Fruit fly (Drosophila melanogaster) whole organism, pupa: Measurements from ENCODE around the gene CG9133.

Experiments
- CG10348 ChIP-seq: fragments of 200-800 bp; sonication (Bioruptor generic); IDR thresholded peaks from 2 replicates; pipeline ENCODE4 v1.3.6; 2022; ENCODE audit warnings: missing biosample characterization, missing genetic modification characterization
- CG12605 ChIP-seq: fragments of 200-800 bp; sonication (Bioruptor generic); IDR thresholded peaks from 2 replicates; pipeline ENCODE4 v1.3.6; 2022; ENCODE audit warnings: missing biosample characterization, missing genetic modification characterization
- CG13204 ChIP-seq: fragments of 200-800 bp; sonication (Bioruptor generic); optimal IDR thresholded peaks from 2 replicates; lab custom pipeline; 2018; ENCODE audit warnings: missing biosample characterization, mild to moderate bottlenecking, missing genetic modification characterization, moderate library complexity
- CG14655 ChIP-seq: fragments of 200-800 bp; sonication (Bioruptor generic); optimal IDR thresholded peaks from 3 replicates; lab custom pipeline; 2017; ENCODE audit warnings: mild to moderate bottlenecking, missing biosample characterization, missing genetic modification reagents, missing genetic modification characterization
- CG15710 ChIP-seq: fragments of 200-800 bp; sonication (Bioruptor generic); optimal IDR thresholded peaks from 2 replicates; lab custom pipeline; 2018; ENCODE audit warnings: missing biosample characterization, mild to moderate bottlenecking, missing genetic modification characterization, moderate library complexity
- CG17806 ChIP-seq: fragments of 200-800 bp; sonication (Bioruptor generic); optimal IDR thresholded peaks from 2 replicates; lab custom pipeline; 2018; ENCODE audit warnings: missing biosample characterization, mild to moderate bottlenecking, missing genetic modification characterization, moderate library complexity
- CG32121 ChIP-seq: fragments of 200-800 bp; sonication (Bioruptor generic); IDR thresholded peaks from 2 replicates; pipeline ENCODE4 v1.3.6; 2022; ENCODE audit warnings: missing biosample characterization, missing genetic modification characterization
- CG34367 ChIP-seq: fragments of 200-800 bp; sonication (Bioruptor generic); optimal IDR thresholded peaks from 2 replicates; lab custom pipeline; 2018; ENCODE audit warnings: missing biosample characterization, mild to moderate bottlenecking, missing genetic modification characterization
- CG4496 ChIP-seq: fragments of 200-800 bp; sonication (Bioruptor generic); IDR thresholded peaks from 3 replicates; pipeline ENCODE4 v1.3.6; 2022; ENCODE audit warnings: missing biosample characterization, missing genetic modification characterization
- CG8159 ChIP-seq: fragments of 200-800 bp; sonication (Bioruptor generic); optimal IDR thresholded peaks from 3 replicates; lab custom pipeline; 2018; ENCODE audit warnings: missing biosample characterization, mild to moderate bottlenecking, missing genetic modification characterization, moderate library complexity
- CG8301 ChIP-seq: fragments of 200-800 bp; sonication (Bioruptor generic); optimal IDR thresholded peaks from 2 replicates; lab custom pipeline; 2018; ENCODE audit warnings: missing biosample characterization, mild to moderate bottlenecking, missing genetic modification characterization
- CG9948 ChIP-seq: fragments of 200-800 bp; sonication (Bioruptor generic); optimal IDR thresholded peaks from 2 replicates; lab custom pipeline; 2018; ENCODE audit warnings: missing biosample characterization, mild to moderate bottlenecking, missing genetic modification characterization, moderate library complexity
- D1 ChIP-seq: fragments of 200-800 bp; sonication (Bioruptor generic); optimal IDR thresholded peaks from 2 replicates; lab custom pipeline; 2018; ENCODE audit warnings: missing biosample characterization, mild to moderate bottlenecking, missing genetic modification characterization, moderate library complexity
- EcR ChIP-seq: fragments of 200-800 bp; sonication (Bioruptor generic); optimal IDR thresholded peaks from 3 replicates; lab custom pipeline; 2019; ENCODE audit warnings: missing biosample characterization, missing genetic modification characterization, mild to moderate bottlenecking, moderate library complexity, missing genetic modification reagents
- Ets98B ChIP-seq: fragments of 200-800 bp; sonication (Bioruptor generic); IDR thresholded peaks from 2 replicates; pipeline ENCODE4 v1.3.6; 2022; ENCODE audit warnings: missing biosample characterization, missing genetic modification characterization
- Pif1A ChIP-seq: fragments of 200-800 bp; sonication (Bioruptor generic); optimal IDR thresholded peaks from 3 replicates; lab custom pipeline; 2016; ENCODE audit warnings: missing biosample characterization, missing genetic modification characterization
- Pif1B ChIP-seq: fragments of 200-800 bp; sonication (Bioruptor generic); optimal IDR thresholded peaks from 3 replicates; lab custom pipeline; 2016; ENCODE audit warnings: missing biosample characterization, missing genetic modification characterization
- Snoo ChIP-seq: fragments of 200-800 bp; sonication (Bioruptor generic); optimal IDR thresholded peaks from 3 replicates; lab custom pipeline; 2017; ENCODE audit warnings: missing biosample characterization, mild to moderate bottlenecking, missing genetic modification characterization, inconsistent platforms
- fd96Ca ChIP-seq: fragments of 200-800 bp; sonication (Bioruptor generic); IDR thresholded peaks from 3 replicates; pipeline ENCODE4 v1.3.6; 2022; ENCODE audit warnings: missing biosample characterization, missing genetic modification characterization
- gl ChIP-seq: fragments of 200-800 bp; sonication (Bioruptor generic); optimal IDR thresholded peaks from 2 replicates; lab custom pipeline; 2018; ENCODE audit warnings: missing biosample characterization, mild to moderate bottlenecking, missing genetic modification characterization
- rn ChIP-seq: fragments of 200-800 bp; sonication (Bioruptor generic); IDR thresholded peaks from 2 replicates; pipeline ENCODE4 v1.3.6; 2022; ENCODE audit warnings: missing biosample characterization, missing genetic modification characterization

The CG9133 gene

DNA sequence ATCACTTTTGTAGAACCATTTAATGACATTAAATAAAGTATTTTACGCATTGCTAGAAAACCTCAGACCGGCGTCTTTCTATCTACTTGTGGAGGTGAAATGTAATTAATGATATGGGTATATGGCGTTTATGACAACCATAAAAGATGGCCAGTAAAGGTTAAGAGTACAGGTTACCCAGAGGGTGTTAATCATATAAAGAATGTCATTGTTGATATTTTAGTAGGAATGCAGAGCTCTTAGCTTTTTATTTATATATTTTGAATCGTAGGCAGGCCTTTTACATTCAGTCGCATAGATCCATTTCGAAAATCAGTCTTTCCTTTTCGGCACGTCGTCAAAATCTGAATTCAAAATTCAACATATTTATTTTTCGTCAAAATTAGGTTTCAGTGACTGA lies 1.4 kb upstream of the CG9133 start, which contains the start of gene Bfc:
Gene Bfc (plus strand): TSS at position 301 of the 400 bp plus-strand sequence.
- TF ChIP-seq CG10348 (GFP tag; lab: Robert Waterston, UW) (no peak), EcR (GFP tag; lab: Kevin White, UChicago) (no peak), CG13204 (GFP tag; lab: Kevin White, UChicago) (no peak), D1 (tag; lab: Kevin White, UChicago) (no peak), Ets98B (no peak), CG4496 (GFP tag; lab: Robert Waterston, UW) (no peak), CG14655 (GFP tag; lab: Kevin White, UChicago) (no peak), CG9948 (tag; lab: Kevin White, UChicago) (no peak), CG34367 (tag; lab: Kevin White, UChicago) (no peak), CG8159 (tag; lab: Kevin White, UChicago) (no peak), CG17806 (no peak), CG32121 (GFP tag; lab: Robert Waterston, UW) (no peak), rn (GFP tag; lab: Robert Waterston, UW) (no peak), CG8301 (no peak), fd96Ca (no peak), Pif1A (GFP tag; lab: Kevin White, UChicago) (no peak), Pif1B (GFP tag; lab: Kevin White, UChicago) (no peak)

DNA sequence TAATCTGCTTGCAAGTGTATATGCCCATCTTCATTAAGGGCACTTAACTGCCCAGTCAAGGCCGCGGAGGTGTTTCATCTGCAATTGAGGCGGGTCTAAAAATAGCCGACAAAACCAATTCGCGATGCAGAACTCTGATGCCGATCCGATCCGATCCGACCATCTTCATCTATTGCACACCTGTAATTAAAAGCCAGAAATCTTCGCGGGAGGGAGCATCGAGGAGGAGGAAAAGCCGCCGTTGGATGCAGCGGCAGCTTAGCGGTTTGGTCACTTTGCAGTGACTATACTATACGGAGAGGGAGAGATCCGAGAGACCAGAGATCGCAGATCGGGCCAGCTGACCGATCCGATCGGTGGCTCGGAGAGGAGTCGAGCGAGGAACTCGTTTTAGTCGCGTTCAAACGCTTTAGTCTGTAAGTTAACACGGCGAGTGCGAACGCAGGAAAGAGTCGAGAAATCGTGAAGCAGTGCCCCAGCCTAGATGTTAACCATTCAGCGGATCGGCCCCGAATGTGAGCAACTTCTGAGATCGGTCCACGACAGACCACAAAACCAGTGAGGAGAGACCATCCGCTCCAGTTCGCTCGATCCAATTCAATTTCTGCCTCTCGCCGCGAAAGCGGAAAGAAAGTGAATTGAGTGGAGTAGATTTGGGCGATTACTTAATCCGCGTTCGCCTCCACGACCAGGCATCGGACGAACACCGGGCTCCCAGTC lies 4.4 kb downstream of the CG9133 start, which contains the start of gene tfc:
Gene tfc (plus strand): TSS at position 389 of the 720 bp plus-strand sequence.
- no peak for TF ChIP-seq CG9948 (tag; lab: Kevin White, UChicago)
- no peak for TF ChIP-seq gl (tag; lab: Kevin White, UChicago)
- TF ChIP-seq CG4496 (GFP tag; lab: Robert Waterston, UW): no peak; the same call in 1 of the 3 replicates
- TF ChIP-seq EcR (GFP tag; lab: Kevin White, UChicago): peak; percentile 61
- TF ChIP-seq rn (GFP tag; lab: Robert Waterston, UW): no peak
- no peak for TF ChIP-seq D1 (tag; lab: Kevin White, UChicago)
- peak; percentile 49 for TF ChIP-seq CG12605
- TF ChIP-seq CG34367 (tag; lab: Kevin White, UChicago): no peak
- TF ChIP-seq CG32121 (GFP tag; lab: Robert Waterston, UW): no peak
- no peak for TF ChIP-seq CG8301
- no peak for TF ChIP-seq Pif1B (GFP tag; lab: Kevin White, UChicago)
- TF ChIP-seq CG10348 (GFP tag; lab: Robert Waterston, UW): no peak
- TF ChIP-seq fd96Ca: peak; percentile 20; the same call in 1 of the 3 replicates
- TF ChIP-seq CG15710 (tag; lab: Kevin White, UChicago): no peak
- peak; percentile 50; the same call in 1 of the 2 replicates for TF ChIP-seq Ets98B
- TF ChIP-seq Pif1A (GFP tag; lab: Kevin White, UChicago): peak; percentile 29
- no peak for TF ChIP-seq Snoo (tag; lab: Kevin White, UChicago)
- TF ChIP-seq CG17806: no peak
- no peak for TF ChIP-seq CG8159 (tag; lab: Kevin White, UChicago)
- TF ChIP-seq CG13204 (GFP tag; lab: Kevin White, UChicago): peak; percentile 66
- TF ChIP-seq CG14655 (GFP tag; lab: Kevin White, UChicago): no peak

DNA sequence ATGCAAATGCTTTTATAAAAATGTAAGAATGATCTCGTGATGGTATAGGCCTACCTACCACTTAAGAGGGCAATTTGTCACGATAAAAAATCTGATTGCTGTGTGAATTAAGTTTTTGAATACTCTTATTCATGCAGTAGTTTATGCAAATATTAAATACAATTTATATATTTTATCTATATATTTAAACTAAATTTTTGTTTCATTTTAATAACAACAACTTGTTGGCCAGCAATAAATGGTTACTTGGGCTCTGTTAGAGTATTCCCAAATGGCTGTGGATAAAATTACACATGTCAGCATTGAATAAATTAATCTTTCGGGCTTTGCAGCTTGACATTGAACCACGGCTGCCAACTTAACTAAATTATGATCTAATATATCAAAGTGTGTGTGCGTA lies 6.7 kb downstream of the CG9133 start:
- no peak for TF ChIP-seq CG14655 (GFP tag; lab: Kevin White, UChicago)
- no peak for TF ChIP-seq CG32121 (GFP tag; lab: Robert Waterston, UW)
- TF ChIP-seq CG4496 (GFP tag; lab: Robert Waterston, UW): no peak
- no peak for TF ChIP-seq Pif1B (GFP tag; lab: Kevin White, UChicago)
- no peak for TF ChIP-seq CG34367 (tag; lab: Kevin White, UChicago)
- no peak for TF ChIP-seq CG13204 (GFP tag; lab: Kevin White, UChicago)
- no peak for TF ChIP-seq CG17806
- TF ChIP-seq CG9948 (tag; lab: Kevin White, UChicago): no peak
- TF ChIP-seq CG8301: no peak
- TF ChIP-seq CG15710 (tag; lab: Kevin White, UChicago): no peak

DNA sequence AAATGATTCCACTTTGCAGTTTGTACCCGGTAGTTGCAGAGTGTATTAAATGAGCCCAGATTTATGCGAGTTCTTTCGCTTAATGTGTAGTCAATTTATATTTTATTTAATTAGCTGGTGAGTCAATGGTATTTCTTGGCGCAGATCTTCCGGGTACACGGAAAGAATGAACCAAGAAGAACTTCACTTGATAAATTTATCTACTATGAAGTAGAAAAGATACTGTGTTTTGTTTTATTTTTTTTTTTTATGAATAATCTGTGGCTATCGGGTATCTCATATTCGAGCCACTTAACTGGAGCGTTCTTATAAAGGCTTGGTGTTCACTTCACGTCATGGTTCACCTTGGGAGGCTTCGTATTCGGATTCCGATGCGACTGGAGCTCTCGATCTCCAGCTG lies 13.2 kb downstream of the CG9133 start:
- TF ChIP-seq CG8159 (tag; lab: Kevin White, UChicago) (peak; percentile 25), CG9948 (tag; lab: Kevin White, UChicago) (peak; percentile 25), CG14655 (GFP tag; lab: Kevin White, UChicago) (peak; percentile 69), CG8301 (peak; percentile 33), CG34367 (tag; lab: Kevin White, UChicago) (no peak), Snoo (tag; lab: Kevin White, UChicago) (peak; percentile 7), Pif1A (GFP tag; lab: Kevin White, UChicago) (peak; percentile 50), Pif1B (GFP tag; lab: Kevin White, UChicago) (peak; percentile 57), CG4496 (GFP tag; lab: Robert Waterston, UW) (no peak)

DNA sequence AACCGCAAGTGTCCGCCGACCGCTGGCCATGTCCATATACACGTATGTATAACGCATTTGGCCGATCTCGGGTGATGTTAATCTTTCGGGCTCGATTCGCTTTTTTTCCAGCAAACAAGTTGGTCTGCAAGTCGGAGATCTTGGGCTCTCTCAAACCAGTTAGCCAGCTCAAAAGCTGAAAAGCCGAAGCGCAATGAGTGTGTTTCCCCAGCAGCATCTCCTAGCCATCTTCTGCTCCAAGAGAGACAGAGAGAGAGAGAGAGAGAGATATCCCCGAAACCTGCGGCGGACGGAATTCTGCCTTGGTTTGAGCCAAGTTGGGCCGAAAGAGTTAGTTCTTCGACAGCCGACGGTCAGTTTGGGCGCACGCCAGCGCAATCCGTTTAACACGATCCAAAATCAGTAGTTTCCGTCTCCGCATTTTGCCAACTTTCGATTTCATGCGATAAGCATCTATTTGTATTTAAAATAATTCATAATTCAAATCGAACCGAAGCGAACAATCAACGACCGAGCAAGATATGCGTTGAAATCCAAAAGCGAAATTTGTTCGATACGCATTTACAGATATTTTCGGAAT lies 13.7 kb downstream of the CG9133 start:
- TF ChIP-seq CG12605 (no peak), Ets98B (peak; percentile 14; the same call in 1 of the 2 replicates), EcR (GFP tag; lab: Kevin White, UChicago) (peak; percentile 47), CG13204 (GFP tag; lab: Kevin White, UChicago) (peak; percentile 1), CG4496 (GFP tag; lab: Robert Waterston, UW) (peak; percentile 31; the same call in 1 of the 3 replicates)
- TF ChIP-seq, all 21 proteins: peak for 4
